Worm (Caenorhabditis elegans) whole organism, L3 larva: ENCODE results near the gene C48B4.3.

Experiments used
- R02D3.7 ChIP-seq: fragments of 150-350 bp; optimal IDR thresholded peaks from 2 replicates; lab custom pipeline; 2014; ENCODE audit warnings: missing biosample characterization, missing genetic modification characterization
- mdl-1 ChIP-seq: fragments of 150-350 bp; optimal IDR thresholded peaks from 2 replicates; lab custom pipeline; 2014; ENCODE audit warnings: missing biosample characterization, missing genetic modification characterization
- unc-62 ChIP-seq: fragments of 150-350 bp; sonication (generic microtip); optimal IDR thresholded peaks from 4 replicates; lab custom pipeline; 2014; ENCODE audit warnings: missing biosample characterization, missing genetic modification reagents, missing genetic modification characterization

DNA sequence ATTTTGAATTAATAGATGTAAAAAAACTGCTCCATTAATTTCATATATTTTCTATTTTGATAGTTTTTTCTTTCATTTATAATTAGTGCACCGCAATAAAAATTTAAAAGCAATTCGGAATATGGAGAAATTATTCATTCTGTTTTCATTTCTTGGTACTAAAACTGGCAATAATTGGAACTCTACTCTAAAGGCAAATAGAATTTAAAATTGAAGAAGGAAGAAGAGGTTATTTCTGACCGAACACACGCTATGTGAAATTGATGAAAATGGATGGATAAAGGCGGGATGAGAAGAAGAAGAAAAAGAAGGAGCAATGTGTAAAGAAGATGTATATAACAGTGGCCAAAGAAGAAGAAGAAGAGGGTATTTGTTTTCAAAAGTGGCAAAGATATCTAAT, 1.0 kb upstream of the C48B4.3 start:
- no peak for TF ChIP-seq R02D3.7
- TF ChIP-seq unc-62 (GFP tag; lab: Kevin White, UChicago) = no peak
- TF ChIP-seq mdl-1 (tag; lab: Kevin White, UChicago) = no peak
